Fruit fly (Drosophila melanogaster): ENCODE results near the gene pasha.
A peak's percentile ranks its signal among the peaks of the same experiment; 100 is the strongest.

The pasha gene

DNA sequence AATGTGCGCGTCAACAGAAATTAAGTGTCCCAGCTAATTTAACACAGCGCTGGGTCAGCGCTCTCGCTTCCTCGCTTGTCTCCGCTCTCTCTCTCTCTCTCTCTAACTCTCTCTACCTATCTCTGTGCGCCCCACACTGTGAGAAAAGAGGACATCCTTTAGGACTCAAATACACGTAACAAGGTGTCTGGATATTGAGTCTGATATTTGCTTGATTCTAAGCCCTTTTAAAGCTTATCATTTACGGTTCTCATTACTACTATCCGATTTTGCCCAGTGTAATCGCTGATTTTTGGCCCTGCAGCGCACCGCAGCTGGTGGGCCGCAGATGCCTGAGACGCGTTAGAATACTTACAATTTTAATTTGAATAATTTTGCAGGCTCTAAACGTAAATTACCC, 18.7 kb downstream of the pasha start (continued):
- TF ChIP-seq ase (GFP tag; IDR thresholded peaks at IDR 0.05): no peak
- no peak for TF ChIP-seq hth (optimal IDR thresholded peaks at IDR 0.05)
- no peak for TF ChIP-seq ab (GFP tag; optimal IDR thresholded peaks at IDR 0.05)
- TF ChIP-seq CG31365 (tag; optimal IDR thresholded peaks at IDR 0.05): no peak
- no peak for TF ChIP-seq Blimp-1 (GFP tag; optimal IDR thresholded peaks at IDR 0.05)
- peak; percentile 41; the same call in 1 of the 3 replicates for TF ChIP-seq Dbx (GFP tag; IDR thresholded peaks at IDR 0.05)
- TF ChIP-seq amos (GFP tag; IDR thresholded peaks at IDR 0.05; ENCODE audit: partially characterized antibody): no peak
- no peak for TF ChIP-seq CkIIα-i1 (GFP tag; IDR thresholded peaks at IDR 0.05)
- no peak for TF ChIP-seq ERR (GFP tag; optimal IDR thresholded peaks at IDR 0.05)
- TF ChIP-seq Pdp1 (GFP tag; optimal IDR thresholded peaks at IDR 0.05): peak in 1 of 2 experiments; percentile 2
- TF ChIP-seq CG13775 (GFP tag; optimal IDR thresholded peaks at IDR 0.05): peak; percentile 14
- TF ChIP-seq onecut (GFP tag; IDR thresholded peaks at IDR 0.05): peak; percentile 23; the same call in 1 of the 2 replicates
- TF ChIP-seq Myb (GFP tag; optimal IDR thresholded peaks at IDR 0.05): peak; percentile 15
- TF ChIP-seq CG3281 (GFP tag; optimal IDR thresholded peaks at IDR 0.05): peak; percentile 56
- peak; percentile 20 for TF ChIP-seq bcd (GFP tag; optimal IDR thresholded peaks at IDR 0.05)
- TF ChIP-seq Sry-β (GFP tag; optimal IDR thresholded peaks at IDR 0.05): no peak
- peak; percentile 35 for TF ChIP-seq lilli (GFP tag; optimal IDR thresholded peaks at IDR 0.05)
- no peak for TF ChIP-seq CG8388 (GFP tag; optimal IDR thresholded peaks at IDR 0.05)
- no peak for TF ChIP-seq unpg (GFP tag; optimal IDR thresholded peaks at IDR 0.05)
- TF ChIP-seq otp (GFP tag; IDR thresholded peaks at IDR 0.05): no peak
- TF ChIP-seq CG15514 (GFP tag; optimal IDR thresholded peaks at IDR 0.05): peak; percentile 41
- no peak for TF ChIP-seq br (optimal IDR thresholded peaks at IDR 0.05)
- no peak for TF ChIP-seq gsb-n (tag; optimal IDR thresholded peaks at IDR 0.05)
- peak; percentile 27 for TF ChIP-seq CG12391 (tag; optimal IDR thresholded peaks at IDR 0.05)
- TF ChIP-seq ham (GFP tag; IDR thresholded peaks at IDR 0.05): no peak
- TF ChIP-seq Fer2 (tag; optimal IDR thresholded peaks at IDR 0.05): no peak
- TF ChIP-seq ro (GFP tag; IDR thresholded peaks at IDR 0.05): no peak
- TF ChIP-seq crol (GFP tag; IDR thresholded peaks at IDR 0.05): no peak
- TF ChIP-seq chinmo (GFP tag; IDR thresholded peaks at IDR 0.05; ENCODE audit: partially characterized antibody): no peak
- no peak for TF ChIP-seq Elba2 (GFP tag; optimal IDR thresholded peaks at IDR 0.05)
- TF ChIP-seq Dfd (GFP tag; optimal IDR thresholded peaks at IDR 0.05): no peak
- 0 out of 2 replicates have a peak, but pooled peaks have one; percentile 52 for TF ChIP-seq sisA (GFP tag; IDR thresholded peaks at IDR 0.05)
- no peak for TF ChIP-seq Stat92E (GFP tag; optimal IDR thresholded peaks at IDR 0.05)
- TF ChIP-seq CG8359 (GFP tag; optimal IDR thresholded peaks at IDR 0.05; ENCODE audit: borderline replicate concordance): no peak
- no peak for TF ChIP-seq CG11695 (GFP tag; IDR thresholded peaks at IDR 0.05)
- TF ChIP-seq Xbp1 (GFP tag; optimal IDR thresholded peaks at IDR 0.05): peak; percentile 48
- TF ChIP-seq CG4617 (GFP tag; optimal IDR thresholded peaks at IDR 0.05; ENCODE audit: borderline replicate concordance): no peak
- TF ChIP-seq gt (GFP tag; IDR thresholded peaks at IDR 0.05): no peak
- TF ChIP-seq CG1024 (GFP tag; IDR thresholded peaks at IDR 0.05): no peak
- no peak for TF ChIP-seq CG4360 (GFP tag; IDR thresholded peaks at IDR 0.05)
- no peak for TF ChIP-seq CG17186 (GFP tag; optimal IDR thresholded peaks at IDR 0.05)
- no peak for TF ChIP-seq CG11398 (GFP tag; optimal IDR thresholded peaks at IDR 0.05)
- peak; percentile 0 for TF ChIP-seq nmo (GFP tag; optimal IDR thresholded peaks at IDR 0.05)
- no peak for TF ChIP-seq vnd (GFP tag; IDR thresholded peaks at IDR 0.05; ENCODE audit: partially characterized antibody)
- peak; percentile 13 for TF ChIP-seq phol (tag; optimal IDR thresholded peaks at IDR 0.05)
- TF ChIP-seq wdn (GFP tag; IDR thresholded peaks at IDR 0.05): no peak
- TF ChIP-seq CG2120 (GFP tag; optimal IDR thresholded peaks at IDR 0.05): peak; percentile 75
- TF ChIP-seq prd (optimal IDR thresholded peaks at IDR 0.05): no peak
- TF ChIP-seq prd (GFP tag; IDR thresholded peaks at IDR 0.05): peak; percentile 55; the same call in 1 of the 3 replicates
- no peak for TF ChIP-seq shn (GFP tag; optimal IDR thresholded peaks at IDR 0.05)
- peak; percentile 68 for TF ChIP-seq CG12769 (tag; optimal IDR thresholded peaks at IDR 0.05)
- TF ChIP-seq esg (GFP tag; conservative IDR thresholded peaks at IDR 0.05): peak; percentile 37; the same call in 1 of the 2 replicates

Measured in whole organism, embryonic.